Worm (Caenorhabditis elegans) whole organism, L4 larva: ENCODE data around the gene fbxb-55.

Source experiments
- D1046.2 ChIP-seq: fragments of 200-800 bp; sonication (Bioruptor generic); IDR thresholded peaks from 2 replicates; pipeline ENCODE4 v1.3.6; 2022; ENCODE audit warnings: missing genetic modification characterization, missing compliant biosample characterization
- F26F4.8 ChIP-seq: fragments of 200-800 bp; sonication (Bioruptor generic); conservative IDR thresholded peaks from 2 replicates; pipeline ENCODE4 v1.3.6; 2022; ENCODE audit warnings: missing genetic modification characterization, missing compliant biosample characterization
- F37D6.2 ChIP-seq: sonication (generic microtip); optimal IDR thresholded peaks from 2 replicates; lab custom pipeline; 2016; ENCODE audit warnings: mild to moderate bottlenecking, missing genetic modification characterization, missing compliant biosample characterization
- F44E2.7 ChIP-seq: fragments of 200-800 bp; sonication (Bioruptor generic); IDR thresholded peaks from 2 replicates; pipeline ENCODE4 v2.1.2; 2022; ENCODE audit warnings: missing genetic modification characterization, missing compliant biosample characterization
- F49E8.2 ChIP-seq: sonication (generic microtip); optimal IDR thresholded peaks from 2 replicates; lab custom pipeline; 2016; ENCODE audit warnings: missing compliant biosample characterization, mild to moderate bottlenecking, missing genetic modification characterization, borderline replicate concordance
- R02D3.7 ChIP-seq: fragments of 150-350 bp; sonication (generic microtip); optimal IDR thresholded peaks from 3 replicates; lab custom pipeline; 2014; ENCODE audit warnings: missing biosample characterization, missing genetic modification characterization
- Y48G9A.11 ChIP-seq: fragments of 200-800 bp; sonication (Bioruptor generic); IDR thresholded peaks from 2 replicates; pipeline ENCODE4 v1.3.6; 2022; ENCODE audit warnings: missing genetic modification reagents, missing genetic modification characterization, missing compliant biosample characterization
- ZK337.2 ChIP-seq: fragments of 200-800 bp; sonication (Bioruptor generic); IDR thresholded peaks from 2 replicates; pipeline ENCODE4 v1.3.6; 2022; ENCODE audit warnings: missing genetic modification reagents, missing genetic modification characterization, missing compliant biosample characterization
- aha-1 ChIP-seq: fragments of 150-350 bp; peaks from one replicate; lab custom pipeline; 2014; ENCODE audit warnings: missing biosample characterization, missing genetic modification characterization
- ama-1 ChIP-seq: fragments of 150-350 bp; optimal IDR thresholded peaks from 2 replicates; lab custom pipeline; 2014; ENCODE audit warnings: inconsistent platforms, mixed read lengths
- arid-1 ChIP-seq: fragments of 200-800 bp; sonication (Bioruptor generic); conservative IDR thresholded peaks from 2 replicates; pipeline ENCODE4 v1.3.6; 2022; ENCODE audit warnings: missing genetic modification reagents, missing genetic modification characterization, missing compliant biosample characterization
- ceh-32 ChIP-seq: sonication (generic microtip); optimal IDR thresholded peaks from 2 replicates; lab custom pipeline; 2016; ENCODE audit warnings: mild to moderate bottlenecking, missing genetic modification characterization, missing compliant biosample characterization; ENCODE audit not compliant: poor library complexity
- ceh-82 ChIP-seq: sonication (generic microtip); optimal IDR thresholded peaks from 2 replicates; lab custom pipeline; 2017; ENCODE audit warnings: missing biosample characterization, missing genetic modification characterization
- daf-16 ChIP-seq, 3 experiments: sonication (generic microtip); optimal IDR thresholded peaks; 2 replicates each; lab custom pipeline; 2016 to 2017; ENCODE audit warnings: missing genetic modification characterization in 3 of 3, missing genetic modification reagents in 3 of 3, mild to moderate bottlenecking in 2 of 3, missing compliant biosample characterization in 2 of 3, missing biosample characterization in 1 of 3, moderate library complexity in 1 of 3
- daf-8 ChIP-seq: fragments of 200-800 bp; sonication (Bioruptor generic); IDR thresholded peaks from 2 replicates; pipeline ENCODE4 v1.3.6; 2022; ENCODE audit warnings: missing genetic modification characterization, missing compliant biosample characterization
- dmd-6 ChIP-seq: fragments of 200-800 bp; sonication (Bioruptor generic); IDR thresholded peaks from 2 replicates; pipeline ENCODE4 v1.3.6; 2022; ENCODE audit warnings: missing genetic modification reagents, missing genetic modification characterization, missing compliant biosample characterization
- gei-8 ChIP-seq: fragments of 200-800 bp; sonication (Bioruptor generic); optimal IDR thresholded peaks from 2 replicates; lab custom pipeline; 2018; ENCODE audit warnings: mild to moderate bottlenecking, missing genetic modification characterization, missing compliant biosample characterization
- jun-1 ChIP-seq: fragments of 150-350 bp; optimal IDR thresholded peaks from 2 replicates; lab custom pipeline; 2014; ENCODE audit warnings: missing biosample characterization, missing genetic modification reagents, missing genetic modification characterization
- lin-1 ChIP-seq: fragments of 200-800 bp; sonication (Bioruptor generic); IDR thresholded peaks from 2 replicates; pipeline ENCODE4 v1.3.6; 2022; ENCODE audit warnings: missing genetic modification reagents, missing genetic modification characterization, missing compliant biosample characterization
- lin-15B ChIP-seq: fragments of 150-350 bp; sonication (generic microtip); optimal IDR thresholded peaks from 3 replicates; lab custom pipeline; 2014; ENCODE audit warnings: missing biosample characterization, missing genetic modification characterization
- lin-29 ChIP-seq: fragments of 200-800 bp; sonication (Bioruptor generic); IDR thresholded peaks from 2 replicates; pipeline ENCODE4 v1.3.6; 2022; ENCODE audit warnings: missing genetic modification reagents, missing genetic modification characterization, missing compliant biosample characterization
- lin-38 ChIP-seq: fragments of 200-800 bp; sonication (Bioruptor generic); IDR thresholded peaks from 2 replicates; pipeline ENCODE4 v1.3.6; 2022; ENCODE audit warnings: missing genetic modification reagents, missing genetic modification characterization, missing compliant biosample characterization
- lir-3 ChIP-seq: sonication (generic microtip); optimal IDR thresholded peaks from 2 replicates; lab custom pipeline; 2016; ENCODE audit warnings: mild to moderate bottlenecking, missing genetic modification characterization, missing compliant biosample characterization
- mdt-29 ChIP-seq: fragments of 200-800 bp; sonication (Bioruptor generic); IDR thresholded peaks from 2 replicates; pipeline ENCODE4 v1.3.6; 2022; ENCODE audit warnings: missing genetic modification reagents, missing genetic modification characterization, missing compliant biosample characterization
- mxl-2 ChIP-seq: fragments of 200-800 bp; sonication (Bioruptor generic); conservative IDR thresholded peaks from 2 replicates; pipeline ENCODE4 v1.3.6; 2022; ENCODE audit warnings: missing genetic modification reagents, missing genetic modification characterization, missing compliant biosample characterization
- nhr-10 ChIP-seq: fragments of 150-350 bp; optimal IDR thresholded peaks from 2 replicates; lab custom pipeline; 2014; ENCODE audit warnings: missing biosample characterization, missing genetic modification characterization
- nhr-111 ChIP-seq: fragments of 200-800 bp; sonication (Bioruptor generic); optimal IDR thresholded peaks from 2 replicates; lab custom pipeline; 2018; ENCODE audit warnings: mild to moderate bottlenecking, missing genetic modification characterization, missing compliant biosample characterization
- nhr-237 ChIP-seq: sonication (generic microtip); optimal IDR thresholded peaks from 2 replicates; lab custom pipeline; 2017; ENCODE audit warnings: missing biosample characterization, missing genetic modification characterization
- nhr-42 ChIP-seq: fragments of 200-800 bp; sonication (Bioruptor generic); IDR thresholded peaks from 2 replicates; pipeline ENCODE4 v1.3.6; 2022; ENCODE audit warnings: missing genetic modification characterization, missing compliant biosample characterization
- nhr-48 ChIP-seq: sonication (generic microtip); optimal IDR thresholded peaks from 2 replicates; lab custom pipeline; 2016; ENCODE audit warnings: mild to moderate bottlenecking, missing genetic modification characterization, missing compliant biosample characterization
- nhr-6 ChIP-seq: fragments of 150-350 bp; optimal IDR thresholded peaks from 2 replicates; lab custom pipeline; 2014; ENCODE audit warnings: missing biosample characterization, missing genetic modification characterization
- nhr-76 ChIP-seq: fragments of 150-350 bp; optimal IDR thresholded peaks from 2 replicates; lab custom pipeline; 2014; ENCODE audit warnings: missing biosample characterization, missing genetic modification characterization
- rbr-2 ChIP-seq: sonication (generic microtip); optimal IDR thresholded peaks from 2 replicates; lab custom pipeline; 2016; ENCODE audit warnings: missing genotype, missing genetic modification characterization, missing compliant biosample characterization
- saeg-2 ChIP-seq: fragments of 200-800 bp; sonication (Bioruptor generic); IDR thresholded peaks from 2 replicates; pipeline ENCODE4 v1.3.6; 2022; ENCODE audit warnings: missing genetic modification reagents, missing genetic modification characterization, missing compliant biosample characterization
- sdz-12 ChIP-seq: fragments of 200-800 bp; sonication (Bioruptor generic); optimal IDR thresholded peaks from 2 replicates; lab custom pipeline; 2018; ENCODE audit warnings: mild to moderate bottlenecking, missing genetic modification characterization, missing compliant biosample characterization
- set-16 ChIP-seq: fragments of 200-800 bp; sonication (Bioruptor generic); IDR thresholded peaks from 2 replicates; pipeline ENCODE4 v1.3.6; 2022; ENCODE audit warnings: missing genetic modification reagents, missing genetic modification characterization, missing compliant biosample characterization
- snpc-4 ChIP-seq: fragments of 150-350 bp; optimal IDR thresholded peaks from 2 replicates; lab custom pipeline; 2014; ENCODE audit warnings: missing biosample characterization, missing genetic modification characterization
- spr-1 ChIP-seq: sonication (generic microtip); optimal IDR thresholded peaks from 2 replicates; lab custom pipeline; 2016; ENCODE audit warnings: mild to moderate bottlenecking, missing genetic modification characterization, missing compliant biosample characterization
- spr-3 ChIP-seq: fragments of 200-800 bp; sonication (Bioruptor generic); optimal IDR thresholded peaks from 2 replicates; lab custom pipeline; 2018; ENCODE audit warnings: mild to moderate bottlenecking, missing genetic modification characterization, missing compliant biosample characterization
- tra-1 ChIP-seq: fragments of 200-800 bp; sonication (Bioruptor generic); IDR thresholded peaks from 2 replicates; pipeline ENCODE4 v1.3.6; 2022; ENCODE audit warnings: missing genetic modification reagents, missing genetic modification characterization, missing compliant biosample characterization
- unc-39 ChIP-seq: sonication (generic microtip); optimal IDR thresholded peaks from 2 replicates; lab custom pipeline; 2017; ENCODE audit warnings: missing biosample characterization, missing genetic modification characterization
- unc-62 ChIP-seq, 3 experiments: fragments of 150-350 bp in 1 of 3; sonication (generic microtip); optimal IDR thresholded peaks in 2 of 3; peaks in 1 of 3; 1 replicate in 1 of 3; 2 replicates in 2 of 3; lab custom pipeline; 2014 to 2017; ENCODE audit warnings: missing biosample characterization in 3 of 3, missing genetic modification characterization in 3 of 3, missing genetic modification reagents in 3 of 3, missing genotype in 1 of 3
- zag-1 ChIP-seq: fragments of 150-350 bp; optimal IDR thresholded peaks from 2 replicates; lab custom pipeline; 2014; ENCODE audit warnings: missing biosample characterization, missing genetic modification characterization
- zip-11 ChIP-seq: fragments of 200-800 bp; sonication (Bioruptor generic); IDR thresholded peaks from 2 replicates; pipeline ENCODE4 v1.3.6; 2022; ENCODE audit warnings: missing genetic modification characterization, missing compliant biosample characterization

The fbxb-55 gene

DNA sequence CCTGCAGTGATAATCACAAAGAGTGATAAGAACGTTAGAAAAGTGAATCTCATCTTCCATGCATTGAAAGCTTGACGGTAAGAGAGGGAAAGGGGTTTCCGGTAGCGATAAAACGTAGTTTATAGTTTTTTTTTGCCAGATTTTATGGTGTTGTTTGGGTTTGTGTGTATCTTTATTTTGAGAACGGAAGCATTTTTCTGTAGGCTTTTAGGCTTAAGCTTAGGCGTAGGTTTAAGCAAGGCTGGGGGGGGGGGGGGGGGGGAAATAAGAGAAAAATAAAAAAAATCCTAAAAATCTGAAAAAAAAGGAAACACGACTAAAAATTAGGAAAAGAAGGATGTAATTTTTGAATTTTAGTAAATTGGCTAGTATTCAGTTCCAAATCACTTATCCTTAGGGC lies 10.3 kb downstream of the fbxb-55 start, which contains the start of gene C35B1.8:
Gene C35B1.8, minus strand, starts transcription at position 101 of the 400 bp plus-strand sequence.
- TF ChIP-seq nhr-237 (tag; lab: Kevin White, UChicago) (no peak), nhr-6 (tag; lab: Kevin White, UChicago) (no peak), nhr-48 (no peak), D1046.2 (GFP tag; lab: Robert Waterston, UW) (no peak), zip-11 (no peak), lir-3 (tag; lab: Kevin White, UChicago) (no peak), arid-1 (GFP tag; lab: Robert Waterston, UW) (no peak), ceh-32 (tag; lab: Kevin White, UChicago) (no peak), ceh-82 (tag; lab: Kevin White, UChicago) (no peak), nhr-76 (no peak), nhr-111 (no peak), mxl-2 (GFP tag; lab: Robert Waterston, UW) (no peak), mdt-29 (GFP tag; lab: Robert Waterston, UW) (no peak), spr-3 (no peak), F44E2.7 (no peak), F37D6.2 (tag; lab: Kevin White, UChicago) (no peak), nhr-42 (GFP tag; lab: Robert Waterston, UW) (no peak)

DNA sequence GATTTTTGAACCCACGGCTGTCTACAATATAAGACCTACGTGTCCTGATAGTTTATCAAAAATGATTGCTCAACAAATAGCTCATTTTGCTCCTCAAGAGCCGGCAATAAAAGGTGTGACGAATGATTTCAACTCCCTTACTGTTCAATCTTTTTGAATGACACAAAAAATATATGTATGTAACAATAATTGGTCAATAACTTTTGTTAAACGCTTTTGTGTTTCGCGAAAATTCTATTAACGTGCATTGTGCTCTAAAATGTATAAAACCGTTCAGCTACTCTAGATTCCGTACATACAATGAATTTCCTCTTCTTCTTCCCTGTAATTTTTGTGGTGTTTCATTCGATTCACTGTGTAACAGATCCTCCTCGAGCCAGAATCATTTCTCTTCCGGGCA lies 10.9 kb downstream of the fbxb-55 start, which contains the start of gene C35B1.4:
Gene C35B1.4, plus strand, starts transcription at position 301 of the 400 bp plus-strand sequence.
- TF ChIP-seq F26F4.8 (GFP tag; lab: Robert Waterston, UW) (no peak), jun-1 (tag; lab: Kevin White, UChicago) (no peak), ama-1 (no peak), spr-1 (tag; lab: Kevin White, UChicago) (no peak), dmd-6 (GFP tag; lab: Robert Waterston, UW) (no peak), lir-3 (tag; lab: Kevin White, UChicago) (no peak), snpc-4 (tag; lab: Kevin White, UChicago) (no peak)
- TF ChIP-seq, all 104 proteins: peak for 0

DNA sequence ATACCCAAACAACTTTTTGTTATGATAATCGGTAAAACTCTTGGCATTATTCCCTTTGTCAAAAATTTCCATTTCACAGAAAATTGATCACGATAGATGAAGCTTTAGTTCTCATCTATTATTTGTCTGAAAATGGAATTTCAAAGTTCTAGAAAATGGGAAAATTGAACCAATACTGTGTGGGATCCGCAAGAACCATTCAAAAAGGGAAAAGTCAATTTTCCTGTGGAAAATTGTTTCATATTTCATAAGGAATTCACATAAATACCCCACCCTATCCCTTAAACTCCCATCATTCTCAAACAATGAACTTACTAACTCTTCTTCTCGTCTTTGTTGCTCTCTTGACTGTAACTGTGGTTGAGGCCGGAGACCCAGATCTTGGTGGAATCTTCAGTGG lies 12.3 kb downstream of the fbxb-55 start, which contains the start of the genes C35B1.9 and C35B1.3:
Gene C35B1.9, minus strand, starts transcription at position 101 of the 400 bp plus-strand sequence.
Gene C35B1.3, plus strand, starts transcription at position 306 of the 400 bp plus-strand sequence.
- TF ChIP-seq unc-62 (GFP tag; optimal IDR thresholded peaks at IDR 0.05 in 1 of 2; lab: Kevin White, UChicago) (peak in 1 of 2 experiments; percentile 11), unc-62 (tag; optimal IDR thresholded peaks at IDR 0.05; lab: Kevin White, UChicago) (no peak), R02D3.7 (tag; lab: Kevin White, UChicago) (no peak), F49E8.2 (tag; lab: Kevin White, UChicago) (no peak)

DNA sequence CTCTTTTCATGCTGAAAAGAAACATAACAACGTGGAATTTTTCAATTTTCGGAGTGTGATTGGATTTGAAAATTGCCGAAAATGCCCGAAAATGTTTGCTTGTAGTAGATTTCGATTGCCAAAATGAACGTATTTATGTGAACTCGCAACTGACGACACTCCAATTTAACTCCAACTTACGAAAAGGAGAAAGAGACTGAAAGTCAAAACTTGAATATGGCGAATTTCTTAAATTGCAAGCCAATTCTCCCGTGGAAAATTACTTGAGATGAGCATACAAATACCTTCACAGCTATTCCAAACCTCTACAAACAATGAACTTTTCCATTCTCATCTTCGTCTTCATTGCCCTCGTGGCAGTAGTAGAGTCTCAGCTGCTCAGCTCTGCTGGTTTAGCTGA lies 14.0 kb downstream of the fbxb-55 start:
- TF ChIP-seq F37D6.2 (tag; lab: Kevin White, UChicago), result no peak
- peak in 1 of 2 experiments; percentile 93 for TF ChIP-seq unc-62 (GFP tag; optimal IDR thresholded peaks at IDR 0.05 in 1 of 2; lab: Kevin White, UChicago)
- no peak for TF ChIP-seq unc-62 (tag; optimal IDR thresholded peaks at IDR 0.05; lab: Kevin White, UChicago)
- TF ChIP-seq Y48G9A.11, result no peak
- no peak for TF ChIP-seq rbr-2 (tag; lab: Kevin White, UChicago)

DNA sequence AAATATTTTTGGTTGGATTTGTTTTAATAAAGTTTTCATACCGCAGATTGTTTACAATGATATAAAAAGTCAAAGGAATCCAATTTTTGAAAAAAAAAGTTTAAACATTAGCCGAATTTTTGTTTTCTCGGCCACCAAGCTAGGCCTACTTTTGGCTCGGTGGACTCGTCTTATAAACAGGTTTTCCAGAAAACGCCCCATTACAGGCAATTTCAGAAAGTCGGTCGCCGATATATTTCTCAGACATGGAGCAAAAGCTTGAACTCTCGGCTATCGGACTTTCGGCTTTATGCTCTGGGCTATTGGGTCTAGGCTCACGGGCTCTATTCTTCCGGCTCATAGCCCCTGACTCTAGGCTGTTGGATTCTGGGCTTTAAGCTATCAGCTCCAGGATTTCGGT lies 14.5 kb downstream of the fbxb-55 start:
- TF ChIP-seq lin-38 (GFP tag; lab: Robert Waterston, UW) (no peak), lin-29 (no peak), ZK337.2 (GFP tag; lab: Robert Waterston, UW) (no peak), nhr-111 (no peak), daf-8 (GFP tag; lab: Robert Waterston, UW) (no peak), unc-39 (no peak), jun-1 (tag; lab: Kevin White, UChicago) (no peak), set-16 (GFP tag; lab: Robert Waterston, UW) (no peak), aha-1 (tag; lab: Kevin White, UChicago) (peak; percentile 44), lin-15B (tag; lab: Kevin White, UChicago) (no peak), saeg-2 (GFP tag; lab: Robert Waterston, UW) (no peak), nhr-10 (tag; lab: Kevin White, UChicago) (no peak), daf-16 (GFP tag; optimal IDR thresholded peaks at IDR 0.05; lab: Kevin White, UChicago) (no peak), daf-16 (tag; optimal IDR thresholded peaks at IDR 0.05; lab: Kevin White, UChicago) (peak; percentile 2), sdz-12 (GFP tag; lab: Kevin White, UChicago) (no peak), tra-1 (GFP tag; lab: Robert Waterston, UW) (no peak), gei-8 (GFP tag; lab: Kevin White, UChicago) (no peak), nhr-237 (tag; lab: Kevin White, UChicago) (no peak), ceh-82 (tag; lab: Kevin White, UChicago) (no peak), lin-1 (GFP tag; lab: Robert Waterston, UW) (no peak), zag-1 (tag; lab: Kevin White, UChicago) (no peak)
